Worm (Caenorhabditis elegans): ENCODE data around the gene epac-1.

DNA sequence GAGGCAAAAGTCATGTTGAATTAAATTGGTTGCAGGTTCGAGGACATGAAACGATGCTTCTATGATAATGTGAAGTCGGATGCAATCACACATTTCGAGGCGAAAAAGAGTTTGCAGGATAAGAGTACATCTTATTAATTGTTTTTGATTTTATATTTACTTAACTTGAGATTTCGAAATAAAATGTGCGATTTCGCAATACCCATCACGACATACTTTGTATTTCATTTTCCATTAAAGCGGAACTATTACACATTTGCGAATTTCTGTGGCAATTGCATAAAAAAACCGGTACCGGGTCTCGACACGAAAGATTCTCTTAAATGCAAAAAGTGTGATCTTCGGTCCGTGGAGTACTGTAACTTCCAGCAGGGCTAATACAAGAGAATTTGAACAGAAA lies 13.4 kb downstream of the epac-1 start:
- TF ChIP-seq nhr-77 (tag; optimal IDR thresholded peaks at IDR 0.05): no peak
- no peak for TF ChIP-seq egl-27 (tag; optimal IDR thresholded peaks at IDR 0.05)
- no peak for TF ChIP-seq ama-1 (optimal IDR thresholded peaks at IDR 0.05)
- no peak for TF ChIP-seq R02D3.7 (tag; optimal IDR thresholded peaks at IDR 0.05)
- no peak for TF ChIP-seq mbf-1 (tag; optimal IDR thresholded peaks at IDR 0.05)
- no peak for TF ChIP-seq fos-1 (tag; optimal IDR thresholded peaks at IDR 0.05)
- no peak for TF ChIP-seq blmp-1 (tag; optimal IDR thresholded peaks at IDR 0.05; ENCODE audit: insufficient read depth)
- TF ChIP-seq unc-39 (tag; optimal IDR thresholded peaks at IDR 0.05): no peak
- no peak for TF ChIP-seq zag-1 (tag; optimal IDR thresholded peaks at IDR 0.05)
- no peak for TF ChIP-seq nhr-237 (tag; optimal IDR thresholded peaks at IDR 0.05)
- TF ChIP-seq nhr-129 (tag; optimal IDR thresholded peaks at IDR 0.05): no peak
